Fruit fly (Drosophila melanogaster): ENCODE results near the gene elav.

The elav gene

dm6 chrX:524331-524730 is 1.3 kb upstream of the elav start (continued):
- TF ChIP-seq sqz (GFP tag; optimal IDR thresholded peaks at IDR 0.05) (peak; percentile 6), CG32532 (GFP tag; IDR thresholded peaks at IDR 0.05) (0 out of 2 replicates have a peak, but pooled peaks have one; percentile 22), PHDP (tag; optimal IDR thresholded peaks at IDR 0.05) (no peak), eve (GFP tag; optimal IDR thresholded peaks at IDR 0.05) (no peak), CTCF (GFP tag; optimal IDR thresholded peaks at IDR 0.05) (no peak), CG8944 (GFP tag; optimal IDR thresholded peaks at IDR 0.05) (no peak), tap (tag; optimal IDR thresholded peaks at IDR 0.05) (peak; percentile 22), mam (GFP tag; optimal IDR thresholded peaks at IDR 0.05) (no peak), Max (GFP tag; optimal IDR thresholded peaks at IDR 0.05) (no peak), eyg (GFP tag; optimal IDR thresholded peaks at IDR 0.05) (no peak), Hand (GFP tag; optimal IDR thresholded peaks at IDR 0.05) (no peak), CG17612 (GFP tag; IDR thresholded peaks at IDR 0.05) (no peak), sisA (GFP tag; IDR thresholded peaks at IDR 0.05) (0 out of 2 replicates have a peak, but pooled peaks have one; percentile 8), ci (GFP tag; IDR thresholded peaks at IDR 0.05) (peak; percentile 41; the same call in 1 of the 3 replicates), CG9797 (GFP tag; optimal IDR thresholded peaks at IDR 0.05) (no peak), Opbp (GFP tag; IDR thresholded peaks at IDR 0.05; ENCODE audit: partially characterized antibody) (no peak), grau (tag; optimal IDR thresholded peaks at IDR 0.05) (peak; percentile 98), inv (GFP tag; IDR thresholded peaks at IDR 0.05; ENCODE audit: partially characterized antibody) (no peak), CG6813 (GFP tag; optimal IDR thresholded peaks at IDR 0.05) (no peak), Gsc (GFP tag; IDR thresholded peaks at IDR 0.05) (no peak), dm (GFP tag; optimal IDR thresholded peaks at IDR 0.05) (no peak), CG7357 (GFP tag; IDR thresholded peaks at IDR 0.05) (no peak), ro (GFP tag; IDR thresholded peaks at IDR 0.05) (no peak), wek (GFP tag; optimal IDR thresholded peaks at IDR 0.05) (peak; percentile 20), Xbp1 (GFP tag; optimal IDR thresholded peaks at IDR 0.05) (peak; percentile 10), Blimp-1 (GFP tag; optimal IDR thresholded peaks at IDR 0.05) (no peak), Sox102F (GFP tag; optimal IDR thresholded peaks at IDR 0.05) (no peak), insv (GFP tag; optimal IDR thresholded peaks at IDR 0.05) (peak in 1 of 2 experiments; percentile 2), CG8290 (GFP tag; optimal IDR thresholded peaks at IDR 0.05) (no peak), CG8290 (tag; optimal IDR thresholded peaks at IDR 0.05) (peak in 1 of 2 experiments; percentile 55), onecut (GFP tag; IDR thresholded peaks at IDR 0.05) (peak; percentile 36; the same call in 1 of the 2 replicates), bsh (GFP tag; optimal IDR thresholded peaks at IDR 0.05) (peak in 1 of 2 experiments; percentile 27), CG7556 (GFP tag; optimal IDR thresholded peaks at IDR 0.05) (peak; percentile 3), zen (tag; optimal IDR thresholded peaks at IDR 0.05) (no peak), H2.0 (GFP tag; IDR thresholded peaks at IDR 0.05) (no peak), ssp (GFP tag; IDR thresholded peaks at IDR 0.05) (0 out of 2 replicates have a peak, but pooled peaks have one; percentile 9), CG5953 (GFP tag; IDR thresholded peaks at IDR 0.05) (0 out of 2 replicates have a peak, but pooled peaks have one; percentile 21), HLH3B (GFP tag; IDR thresholded peaks at IDR 0.05) (0 out of 2 replicates have a peak, but pooled peaks have one; percentile 23), jing (GFP tag; optimal IDR thresholded peaks at IDR 0.05) (no peak), Poxn (GFP tag; IDR thresholded peaks at IDR 0.05) (no peak), tio (GFP tag; optimal IDR thresholded peaks at IDR 0.05) (no peak), Fer2 (tag; optimal IDR thresholded peaks at IDR 0.05) (no peak), trem (tag; optimal IDR thresholded peaks at IDR 0.05) (no peak), CG12299 (tag; optimal IDR thresholded peaks at IDR 0.05) (no peak), CG18262 (tag; optimal IDR thresholded peaks at IDR 0.05) (peak; percentile 34), CG3065 (GFP tag; optimal IDR thresholded peaks at IDR 0.05) (no peak), Fer3 (tag; optimal IDR thresholded peaks at IDR 0.05) (peak; percentile 7), CG4404 (GFP tag; IDR thresholded peaks at IDR 0.05) (peak; percentile 15; the same call in 1 of the 2 replicates), CG8359 (GFP tag; optimal IDR thresholded peaks at IDR 0.05; ENCODE audit: borderline replicate concordance) (no peak), CG17829 (tag; optimal IDR thresholded peaks at IDR 0.05) (no peak), tx (GFP tag; optimal IDR thresholded peaks at IDR 0.05) (no peak), usp (GFP tag; optimal IDR thresholded peaks at IDR 0.05) (no peak)

All from whole organism, embryonic.